Fruit fly (Drosophila melanogaster) whole organism, prepupa: Measurements from ENCODE around the gene serp.

Source experiments
- Blimp-1 ChIP-seq: fragments of 200-800 bp; sonication (Bioruptor generic); optimal IDR thresholded peaks from 3 replicates; lab custom pipeline; 2017; ENCODE audit warnings: missing biosample characterization, missing genetic modification characterization, mild to moderate bottlenecking, moderate library complexity, missing genetic modification reagents
- CG10631 ChIP-seq: fragments of 200-800 bp; sonication (Bioruptor generic); optimal IDR thresholded peaks from 2 replicates; lab custom pipeline; 2016; ENCODE audit warnings: missing biosample characterization, missing genetic modification characterization
- CG10669 ChIP-seq: fragments of 200-800 bp; sonication (Bioruptor generic); optimal IDR thresholded peaks from 3 replicates; lab custom pipeline; 2018; ENCODE audit warnings: missing biosample characterization, mild to moderate bottlenecking, missing genetic modification characterization, moderate library complexity
- CG11762 ChIP-seq: fragments of 200-800 bp; sonication (Bioruptor generic); optimal IDR thresholded peaks from 3 replicates; lab custom pipeline; 2016; ENCODE audit warnings: missing biosample characterization, missing genetic modification characterization; ENCODE audit not compliant: insufficient read depth
- CG15336 ChIP-seq: fragments of 200-800 bp; sonication (Bioruptor generic); IDR thresholded peaks from 2 replicates; pipeline ENCODE4 v1.3.6; 2022; ENCODE audit warnings: missing biosample characterization, missing genetic modification characterization
- CG1621 ChIP-seq: fragments of 200-800 bp; sonication (Bioruptor generic); optimal IDR thresholded peaks from 3 replicates; lab custom pipeline; 2018; ENCODE audit warnings: missing biosample characterization, mild to moderate bottlenecking, missing genetic modification characterization
- CG3032 ChIP-seq: fragments of 200-800 bp; optimal IDR thresholded peaks from 2 replicates; lab custom pipeline; 2019; ENCODE audit warnings: missing biosample characterization, mild to moderate bottlenecking, missing genetic modification characterization, moderate library complexity
- CG32006 ChIP-seq: fragments of 200-800 bp; sonication (Bioruptor generic); optimal IDR thresholded peaks from 3 replicates; lab custom pipeline; 2017; ENCODE audit warnings: missing biosample characterization, mild to moderate bottlenecking, missing genetic modification characterization
- CG34406 ChIP-seq: fragments of 200-800 bp; sonication (Bioruptor generic); optimal IDR thresholded peaks from 3 replicates; lab custom pipeline; 2016; ENCODE audit warnings: missing biosample characterization, missing genetic modification characterization
- CG3919 ChIP-seq: fragments of 200-800 bp; sonication (Bioruptor generic); optimal IDR thresholded peaks from 3 replicates; lab custom pipeline; 2016; ENCODE audit warnings: missing biosample characterization, missing genetic modification characterization
- CG4318 ChIP-seq: fragments of 200-800 bp; sonication (Bioruptor generic); optimal IDR thresholded peaks from 3 replicates; lab custom pipeline; 2017; ENCODE audit warnings: missing biosample characterization, mild to moderate bottlenecking, missing genetic modification characterization
- CG6163 ChIP-seq: fragments of 200-800 bp; sonication (Bioruptor generic); IDR thresholded peaks from 3 replicates; pipeline ENCODE4 v1.3.6; 2022; ENCODE audit warnings: missing biosample characterization, missing genetic modification characterization
- CG6792 ChIP-seq: fragments of 200-800 bp; sonication (Bioruptor generic); optimal IDR thresholded peaks from 3 replicates; lab custom pipeline; 2016; ENCODE audit warnings: missing biosample characterization, missing genetic modification characterization
- CG6854 ChIP-seq: fragments of 200-800 bp; sonication (Bioruptor generic); optimal IDR thresholded peaks from 2 replicates; lab custom pipeline; 2017; ENCODE audit warnings: missing biosample characterization, mild to moderate bottlenecking, missing genetic modification characterization
- CG7368 ChIP-seq: fragments of 200-800 bp; sonication (Bioruptor generic); optimal IDR thresholded peaks from 3 replicates; lab custom pipeline; 2016; ENCODE audit warnings: missing biosample characterization, missing genetic modification characterization
- CG8319 ChIP-seq: fragments of 200-800 bp; sonication (Bioruptor generic); optimal IDR thresholded peaks from 3 replicates; lab custom pipeline; 2016; ENCODE audit warnings: missing biosample characterization, missing genetic modification characterization
- CG8632 ChIP-seq: fragments of 200-800 bp; sonication (Bioruptor generic); optimal IDR thresholded peaks from 3 replicates; lab custom pipeline; 2016; ENCODE audit warnings: missing biosample characterization, missing genetic modification characterization
- CG9139 ChIP-seq: fragments of 200-800 bp; sonication (Bioruptor generic); optimal IDR thresholded peaks from 3 replicates; lab custom pipeline; 2017; ENCODE audit warnings: missing biosample characterization, mild to moderate bottlenecking, missing genetic modification characterization
- Eip75B ChIP-seq: fragments of 200-800 bp; sonication (Bioruptor generic); optimal IDR thresholded peaks from 3 replicates; lab custom pipeline; 2016; ENCODE audit warnings: missing biosample characterization, missing genetic modification characterization
- Eip78C ChIP-seq: fragments of 200-800 bp; sonication (Bioruptor generic); peaks from one replicate; lab custom pipeline; 2016; ENCODE audit warnings: missing biosample characterization, missing genetic modification characterization
- Eip93F ChIP-seq: fragments of 200-800 bp; sonication (Bioruptor generic); optimal IDR thresholded peaks from 2 replicates; lab custom pipeline; 2016; ENCODE audit warnings: missing biosample characterization, mild to moderate bottlenecking, missing genetic modification characterization
- Ets96B ChIP-seq: fragments of 200-800 bp; optimal IDR thresholded peaks from 2 replicates; lab custom pipeline; 2019; ENCODE audit warnings: missing biosample characterization, mild to moderate bottlenecking, missing genetic modification characterization, moderate library complexity
- Gug ChIP-seq: fragments of 200-800 bp; sonication (Bioruptor generic); IDR thresholded peaks from 2 replicates; pipeline ENCODE4 v1.3.6; 2022; ENCODE audit warnings: missing biosample characterization, missing genetic modification characterization
- Hr39 ChIP-seq: fragments of 200-800 bp; sonication (Bioruptor generic); optimal IDR thresholded peaks from 2 replicates; lab custom pipeline; 2016; ENCODE audit warnings: missing biosample characterization, missing genetic modification characterization
- Hr4 ChIP-seq: fragments of 200-800 bp; sonication (Bioruptor generic); optimal IDR thresholded peaks from 3 replicates; lab custom pipeline; 2016; ENCODE audit warnings: missing biosample characterization, missing genetic modification characterization
- Met ChIP-seq: fragments of 200-800 bp; sonication (Bioruptor generic); optimal IDR thresholded peaks from 3 replicates; lab custom pipeline; 2016; ENCODE audit warnings: missing biosample characterization, missing genetic modification characterization
- OdsH ChIP-seq: fragments of 200-800 bp; sonication (Bioruptor generic); optimal IDR thresholded peaks from 3 replicates; lab custom pipeline; 2016; ENCODE audit warnings: missing biosample characterization, missing genetic modification characterization
- Smox ChIP-seq: fragments of 200-800 bp; sonication (Bioruptor generic); optimal IDR thresholded peaks from 3 replicates; lab custom pipeline; 2016; ENCODE audit warnings: missing biosample characterization, missing genetic modification characterization
- Sox14 ChIP-seq: fragments of 200-800 bp; sonication (Bioruptor generic); optimal IDR thresholded peaks from 3 replicates; lab custom pipeline; 2016; ENCODE audit warnings: missing biosample characterization, missing genetic modification characterization
- Sox15 ChIP-seq: fragments of 200-800 bp; sonication (Bioruptor generic); optimal IDR thresholded peaks from 3 replicates; lab custom pipeline; 2016; ENCODE audit warnings: missing biosample characterization, missing genetic modification characterization
- achi ChIP-seq: fragments of 200-800 bp; sonication (Bioruptor generic); optimal IDR thresholded peaks from 3 replicates; lab custom pipeline; 2016; ENCODE audit warnings: missing biosample characterization, missing genetic modification characterization
- acj6 ChIP-seq: fragments of 200-800 bp; sonication (Bioruptor generic); optimal IDR thresholded peaks from 3 replicates; lab custom pipeline; 2016; ENCODE audit warnings: missing biosample characterization, missing genetic modification characterization
- dac ChIP-seq: fragments of 200-800 bp; sonication (Bioruptor generic); optimal IDR thresholded peaks from 2 replicates; lab custom pipeline; 2017; ENCODE audit warnings: missing biosample characterization, mild to moderate bottlenecking, missing genetic modification characterization
- dsx ChIP-seq: fragments of 200-800 bp; optimal IDR thresholded peaks from 3 replicates; lab custom pipeline; 2019; ENCODE audit warnings: missing biosample characterization, mild to moderate bottlenecking, missing genetic modification characterization, moderate library complexity; ENCODE audit not compliant: poor library complexity, severe bottlenecking
- eg ChIP-seq: fragments of 200-800 bp; sonication (Bioruptor generic); IDR thresholded peaks from 3 replicates; pipeline ENCODE4 v1.3.6; 2022; ENCODE audit warnings: missing biosample characterization, missing genetic modification characterization
- fd59A ChIP-seq: fragments of 200-800 bp; sonication (Bioruptor generic); optimal IDR thresholded peaks from 2 replicates; lab custom pipeline; 2017; ENCODE audit warnings: missing biosample characterization, mild to moderate bottlenecking, missing genetic modification characterization, missing genetic modification reagents
- fkh ChIP-seq: fragments of 200-800 bp; sonication (Bioruptor generic); optimal IDR thresholded peaks from 3 replicates; lab custom pipeline; 2017; ENCODE audit warnings: missing biosample characterization, mild to moderate bottlenecking, missing genetic modification characterization, moderate library complexity
- lz ChIP-seq: fragments of 200-800 bp; sonication (Bioruptor generic); optimal IDR thresholded peaks from 3 replicates; lab custom pipeline; 2016; ENCODE audit warnings: missing biosample characterization, missing genetic modification characterization
- salr ChIP-seq, 2 experiments: fragments of 200-800 bp; sonication (Bioruptor generic); optimal IDR thresholded peaks; 3 replicates each; lab custom pipeline; 2016 to 2018; ENCODE audit warnings: missing biosample characterization in 2 of 2, missing genetic modification characterization in 2 of 2, mild to moderate bottlenecking in 1 of 2
- ss ChIP-seq, 2 experiments: fragments of 200-800 bp; sonication (Bioruptor generic); optimal IDR thresholded peaks; 2 replicates in 1 of 2; 3 replicates in 1 of 2; lab custom pipeline; 2017 to 2018; ENCODE audit warnings: mild to moderate bottlenecking in 2 of 2, missing biosample characterization in 2 of 2, missing genetic modification characterization in 2 of 2, moderate library complexity in 1 of 2
- topi ChIP-seq: fragments of 200-800 bp; sonication (Bioruptor generic); optimal IDR thresholded peaks from 3 replicates; lab custom pipeline; 2016; ENCODE audit warnings: missing biosample characterization, missing genetic modification characterization
- vri ChIP-seq: fragments of 200-800 bp; sonication (Bioruptor generic); optimal IDR thresholded peaks from 3 replicates; lab custom pipeline; 2016; ENCODE audit warnings: missing biosample characterization, mild to moderate bottlenecking, missing genetic modification characterization

serp gene

dm6 chr3L:19696073-19696960 is 11.5 kb downstream of the serp start (continued):
- TF ChIP-seq Smox (GFP tag; lab: Kevin White, UChicago) (peak; percentile 45), CG10631 (peak; percentile 50), lz (GFP tag; lab: Kevin White, UChicago) (peak; percentile 34), Blimp-1 (GFP tag; lab: Kevin White, UChicago) (no peak), CG6163 (GFP tag; lab: Robert Waterston, UW) (no peak), dsx (GFP tag; lab: Kevin White, UChicago) (peak; percentile 3), CG7368 (GFP tag; lab: Kevin White, UChicago) (no peak), CG10669 (GFP tag; lab: Kevin White, UChicago) (peak; percentile 37), CG1621 (peak; percentile 17), CG8319 (GFP tag; lab: Kevin White, UChicago) (peak; percentile 25), fkh (no peak), Ets96B (peak; percentile 33), Eip75B (GFP tag; lab: Kevin White, UChicago) (no peak), ss (GFP tag; optimal IDR thresholded peaks at IDR 0.05; lab: Kevin White, UChicago) (peak; percentile 37 to 50), salr (GFP tag; optimal IDR thresholded peaks at IDR 0.05; lab: Kevin White, UChicago) (peak in 1 of 2 experiments; percentile 0), fd59A (GFP tag; lab: Kevin White, UChicago) (no peak), Hr4 (GFP tag; lab: Kevin White, UChicago) (peak; percentile 10), CG8632 (peak; percentile 48), CG3032 (tag; lab: Kevin White, UChicago) (no peak), OdsH (GFP tag; lab: Kevin White, UChicago) (peak; percentile 49), Eip78C (GFP tag; lab: Kevin White, UChicago) (peak; percentile 93), CG9139 (GFP tag; lab: Kevin White, UChicago) (peak; percentile 34), acj6 (GFP tag; lab: Kevin White, UChicago) (peak; percentile 52), Sox14 (GFP tag; lab: Kevin White, UChicago) (no peak), CG11762 (GFP tag; lab: Kevin White, UChicago) (peak; percentile 32)

DNA sequence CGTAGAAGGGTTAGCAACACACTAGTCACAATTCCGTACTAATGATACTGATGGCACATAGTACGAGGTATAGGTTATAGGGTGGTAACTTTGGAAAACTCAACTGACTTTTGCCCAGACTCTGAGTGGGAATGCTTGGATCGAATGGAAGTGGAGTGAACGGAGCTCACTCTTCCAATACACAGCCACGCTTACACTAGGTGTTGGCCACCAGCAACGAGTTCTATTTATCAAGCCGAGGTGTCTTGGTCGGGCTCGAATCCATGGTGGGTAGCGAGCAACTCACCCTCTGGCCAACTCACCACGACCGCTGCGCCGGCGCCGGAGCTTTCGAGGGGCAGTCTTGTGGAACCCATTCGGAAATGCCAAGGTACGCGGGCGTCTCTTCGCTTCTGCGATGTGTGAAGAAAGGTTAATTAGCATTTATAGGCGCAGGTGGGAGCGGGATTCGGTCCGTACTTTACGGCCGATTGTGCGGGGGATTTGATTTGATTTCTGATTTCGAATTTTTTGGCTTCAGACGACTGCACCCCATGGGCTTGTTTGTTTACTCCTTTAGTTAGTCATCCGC is 12.7 kb downstream of the serp start, which contains the start of gene verm:
verm (minus strand) TSS at position 204 of the 571 bp plus-strand sequence.
- 0 out of 3 replicates have a peak, but pooled peaks have one; percentile 27 for TF ChIP-seq eg (GFP tag; lab: Robert Waterston, UW)
- peak; percentile 36 for TF ChIP-seq Eip78C (GFP tag; lab: Kevin White, UChicago)
- TF ChIP-seq Hr39, result no peak
- TF ChIP-seq CG32006 (GFP tag; lab: Kevin White, UChicago), result no peak
- 0 out of 2 replicates have a peak, but pooled peaks have one; percentile 17 for TF ChIP-seq CG15336
- TF ChIP-seq CG1621, result peak; percentile 26
- TF ChIP-seq CG8319 (GFP tag; lab: Kevin White, UChicago), result no peak
- no peak for TF ChIP-seq Gug
- TF ChIP-seq Sox14 (GFP tag; lab: Kevin White, UChicago), result no peak
- TF ChIP-seq topi (GFP tag; lab: Kevin White, UChicago), result no peak
- TF ChIP-seq Met (GFP tag; lab: Kevin White, UChicago), result no peak
- 0 out of 3 replicates have a peak, but pooled peaks have one; percentile 14 for TF ChIP-seq CG6163 (GFP tag; lab: Robert Waterston, UW)
- TF ChIP-seq fd59A (GFP tag; lab: Kevin White, UChicago), result no peak
- peak; percentile 24 for TF ChIP-seq vri

DNA sequence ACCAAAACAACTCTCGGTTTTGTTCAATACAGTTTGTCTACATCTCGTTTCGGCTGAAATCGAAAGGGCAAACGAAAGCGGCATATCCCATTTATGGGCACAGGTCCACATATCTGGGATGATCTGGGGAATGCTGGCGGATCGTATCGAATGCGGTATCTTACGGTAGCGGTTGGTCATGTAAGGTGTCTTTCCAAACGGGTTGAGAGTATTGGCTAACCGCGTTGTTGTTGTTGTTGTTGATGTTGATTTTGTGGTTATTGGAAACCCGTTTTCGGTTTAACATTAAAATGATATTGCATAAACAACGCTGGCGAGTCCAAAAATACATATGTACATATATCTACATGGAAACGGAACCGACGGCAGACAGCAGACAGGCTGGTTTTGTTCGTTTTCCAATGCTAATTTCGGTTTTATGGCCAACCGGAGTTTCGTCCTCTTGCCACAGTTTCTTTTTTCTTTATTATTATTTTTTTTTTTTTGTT is 13.6 kb downstream of the serp start:
- TF ChIP-seq CG11762 (GFP tag; lab: Kevin White, UChicago) (no peak), CG34406 (GFP tag; lab: Kevin White, UChicago) (no peak), achi (GFP tag; lab: Kevin White, UChicago) (no peak), Sox14 (GFP tag; lab: Kevin White, UChicago) (no peak), dac (no peak), CG4318 (GFP tag; lab: Kevin White, UChicago) (no peak), Sox15 (GFP tag; lab: Kevin White, UChicago) (no peak), Ets96B (no peak), Smox (GFP tag; lab: Kevin White, UChicago) (no peak), CG15336 (peak; percentile 30; the same call in 1 of the 2 replicates), CG10631 (no peak), OdsH (GFP tag; lab: Kevin White, UChicago) (no peak), CG6792 (GFP tag; lab: Kevin White, UChicago) (no peak), Eip78C (GFP tag; lab: Kevin White, UChicago) (peak; percentile 65), CG3032 (tag; lab: Kevin White, UChicago) (no peak), lz (GFP tag; lab: Kevin White, UChicago) (no peak), CG3919 (GFP tag; lab: Kevin White, UChicago) (no peak), CG6854 (GFP tag; lab: Kevin White, UChicago) (peak; percentile 56), eg (GFP tag; lab: Robert Waterston, UW) (peak; percentile 44; the same call in 1 of the 3 replicates), Eip93F (GFP tag; lab: Kevin White, UChicago) (no peak), CG7368 (GFP tag; lab: Kevin White, UChicago) (no peak)
